Fruit fly (Drosophila melanogaster): ENCODE results near the gene CG32817.

Gene CG32817

dm6 chrX:523179-523851 lies 44.4 kb downstream of the CG32817 start, which contains the start of gene elav (continued):
- TF ChIP-seq CG17385 (GFP tag; optimal IDR thresholded peaks at IDR 0.05) (peak; percentile 98), repo (GFP tag; optimal IDR thresholded peaks at IDR 0.05) (peak; percentile 90), CG18619 (GFP tag; optimal IDR thresholded peaks at IDR 0.05) (peak; percentile 98), sob (GFP tag; IDR thresholded peaks at IDR 0.05) (peak; percentile 98), Optix (GFP tag; IDR thresholded peaks at IDR 0.05) (peak; percentile 97), Ptx1 (GFP tag; IDR thresholded peaks at IDR 0.05) (peak; percentile 98), gsb-n (tag; optimal IDR thresholded peaks at IDR 0.05) (peak; percentile 98), CG6272 (GFP tag; IDR thresholded peaks at IDR 0.05) (peak; percentile 96), Fer1 (GFP tag; optimal IDR thresholded peaks at IDR 0.05) (peak; percentile 100), CG12391 (tag; optimal IDR thresholded peaks at IDR 0.05) (peak; percentile 99), ap (GFP tag; IDR thresholded peaks at IDR 0.05) (peak; percentile 96), CG32532 (GFP tag; IDR thresholded peaks at IDR 0.05) (peak; percentile 99), CG8944 (GFP tag; optimal IDR thresholded peaks at IDR 0.05) (peak; percentile 96), CG6689 (GFP tag; IDR thresholded peaks at IDR 0.05) (peak; percentile 98), tll (GFP tag; optimal IDR thresholded peaks at IDR 0.05) (peak; percentile 62), br (optimal IDR thresholded peaks at IDR 0.05) (no peak), wdn (GFP tag; IDR thresholded peaks at IDR 0.05) (peak; percentile 96), z (GFP tag; IDR thresholded peaks at IDR 0.05) (peak; percentile 82; the same call in 2 of the 3 replicates), dysf (GFP tag; IDR thresholded peaks at IDR 0.05) (peak; percentile 99), sr (GFP tag; IDR thresholded peaks at IDR 0.05) (peak; percentile 87; the same call in 2 of the 3 replicates), CG3995 (GFP tag; optimal IDR thresholded peaks at IDR 0.05) (peak; percentile 79), H15 (GFP tag; IDR thresholded peaks at IDR 0.05) (peak; percentile 97), pzg (GFP tag; optimal IDR thresholded peaks at IDR 0.05) (peak; percentile 22), Doc3 (GFP tag; IDR thresholded peaks at IDR 0.05; ENCODE audit: partially characterized antibody) (0 out of 3 replicates have a peak, but pooled peaks have one; percentile 30), CG13775 (GFP tag; optimal IDR thresholded peaks at IDR 0.05) (peak; percentile 99), CG11560 (tag; IDR thresholded peaks at IDR 0.05) (peak; percentile 91), CG10979 (tag; optimal IDR thresholded peaks at IDR 0.05) (peak; percentile 99), pb (GFP tag; optimal IDR thresholded peaks at IDR 0.05) (peak; percentile 85), YL-1 (GFP tag; optimal IDR thresholded peaks at IDR 0.05) (peak; percentile 97), dimm (GFP tag; IDR thresholded peaks at IDR 0.05) (peak; percentile 91), CG8765 (GFP tag; IDR thresholded peaks at IDR 0.05) (peak; percentile 97), Aef1 (GFP tag; IDR thresholded peaks at IDR 0.05) (peak; percentile 98), CG6254 (GFP tag; optimal IDR thresholded peaks at IDR 0.05) (peak; percentile 96), caup (GFP tag; optimal IDR thresholded peaks at IDR 0.05; ENCODE audit: severe bottlenecking) (peak; percentile 99), CG43689 (GFP tag; IDR thresholded peaks at IDR 0.05) (peak; percentile 93), CG2116 (GFP tag; optimal IDR thresholded peaks at IDR 0.05) (peak; percentile 87), crc (GFP tag; optimal IDR thresholded peaks at IDR 0.05) (peak; percentile 95), Oaz (GFP tag; IDR thresholded peaks at IDR 0.05) (peak; percentile 97), dpn (GFP tag; optimal IDR thresholded peaks at IDR 0.05) (peak; percentile 98), Awh (GFP tag; IDR thresholded peaks at IDR 0.05) (peak; percentile 97), Mad (GFP tag; optimal IDR thresholded peaks at IDR 0.05) (peak; percentile 98), cad (GFP tag; optimal IDR thresholded peaks at IDR 0.05) (peak; percentile 12), kni (GFP tag; optimal IDR thresholded peaks at IDR 0.05) (peak; percentile 99), peb (GFP tag; IDR thresholded peaks at IDR 0.05) (peak; percentile 96), HLH4C (GFP tag; IDR thresholded peaks at IDR 0.05; ENCODE audit: partially characterized antibody) (no peak), Hr78 (GFP tag; optimal IDR thresholded peaks at IDR 0.05) (peak in 1 of 2 experiments; percentile 94), Antp (GFP tag; optimal IDR thresholded peaks at IDR 0.05) (peak; percentile 94), HHEX (GFP tag; optimal IDR thresholded peaks at IDR 0.05) (peak; percentile 99), CG1602 (GFP tag; optimal IDR thresholded peaks at IDR 0.05) (peak; percentile 98), yki (optimal IDR thresholded peaks at IDR 0.05) (peak; percentile 72)

Measured in whole organism, embryonic.